Worm (Caenorhabditis elegans) whole organism, L4 larva: ENCODE measurements around the gene Y43F4A.4.

ENCODE experiments used
- attf-4 ChIP-seq: sonication (generic microtip); optimal IDR thresholded peaks from 3 replicates; lab custom pipeline; 2017; ENCODE audit warnings: missing biosample characterization, missing genetic modification characterization
- egl-27 ChIP-seq: sonication (generic microtip); optimal IDR thresholded peaks from 3 replicates; lab custom pipeline; 2017; ENCODE audit warnings: missing biosample characterization, missing genetic modification reagents, missing genetic modification characterization
- fos-1 ChIP-seq: fragments of 150-350 bp; optimal IDR thresholded peaks from 2 replicates; lab custom pipeline; 2014; ENCODE audit warnings: missing biosample characterization, missing genetic modification characterization
- lin-39 ChIP-seq: fragments of 150-350 bp; optimal IDR thresholded peaks from 2 replicates; lab custom pipeline; 2014; ENCODE audit warnings: missing biosample characterization, missing genetic modification reagents, missing genetic modification characterization
- madf-5 ChIP-seq, 2 experiments: fragments of 200-800 bp; sonication (Bioruptor generic); IDR thresholded peaks; 2 replicates each; pipeline ENCODE4 v1.3.6; 2022; ENCODE audit warnings: missing compliant biosample characterization in 2 of 2, missing genetic modification characterization in 2 of 2
- mep-1 ChIP-seq: fragments of 150-350 bp; sonication (generic microtip); optimal IDR thresholded peaks from 3 replicates; lab custom pipeline; 2014; ENCODE audit warnings: missing biosample characterization, missing genetic modification characterization
- nhr-28 ChIP-seq: fragments of 150-350 bp; optimal IDR thresholded peaks from 2 replicates; lab custom pipeline; 2014; ENCODE audit warnings: missing biosample characterization, missing genetic modification characterization
- nhr-48 ChIP-seq: sonication (generic microtip); optimal IDR thresholded peaks from 2 replicates; lab custom pipeline; 2016; ENCODE audit warnings: mild to moderate bottlenecking, missing genetic modification characterization, missing compliant biosample characterization
- nhr-76 ChIP-seq: fragments of 150-350 bp; optimal IDR thresholded peaks from 2 replicates; lab custom pipeline; 2014; ENCODE audit warnings: missing biosample characterization, missing genetic modification characterization
- unc-130 ChIP-seq: sonication (generic microtip); optimal IDR thresholded peaks from 2 replicates; lab custom pipeline; 2016; ENCODE audit warnings: missing genetic modification reagents, missing genetic modification characterization, missing compliant biosample characterization
- unc-62 ChIP-seq, 3 experiments: fragments of 150-350 bp in 1 of 3; sonication (generic microtip); optimal IDR thresholded peaks in 2 of 3; peaks in 1 of 3; 1 replicate in 1 of 3; 2 replicates in 2 of 3; lab custom pipeline; 2014 to 2017; ENCODE audit warnings: missing biosample characterization in 3 of 3, missing genetic modification characterization in 3 of 3, missing genetic modification reagents in 3 of 3, missing genotype in 1 of 3
- zip-11 ChIP-seq: fragments of 200-800 bp; sonication (Bioruptor generic); IDR thresholded peaks from 2 replicates; pipeline ENCODE4 v1.3.6; 2022; ENCODE audit warnings: missing genetic modification characterization, missing compliant biosample characterization

DNA sequence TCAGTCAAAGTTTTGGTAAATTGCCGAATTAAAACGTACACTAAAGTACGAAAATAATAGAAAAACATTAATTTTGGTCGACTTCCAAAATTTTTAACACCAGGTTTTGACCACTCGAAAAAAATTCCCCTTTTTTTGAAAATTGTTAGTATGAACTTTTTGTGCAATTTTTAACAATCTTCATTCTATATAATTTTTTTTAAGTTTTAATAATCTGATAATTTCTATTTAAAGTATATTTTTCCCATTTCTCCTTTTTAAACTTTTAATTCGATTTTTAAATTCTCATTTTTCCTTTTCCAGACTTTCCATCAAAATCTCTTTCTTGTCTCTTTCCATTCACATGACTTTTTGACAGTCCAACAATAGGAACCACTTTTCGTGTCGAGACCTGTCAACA lies 31.6 kb downstream of the Y43F4A.4 start, which contains the start of gene unc-64:
- TF ChIP-seq attf-4 (no peak), mep-1 (tag; lab: Kevin White, UChicago) (no peak), unc-62 (GFP tag; optimal IDR thresholded peaks at IDR 0.05 in 1 of 2; lab: Kevin White, UChicago) (no peak), unc-62 (tag; optimal IDR thresholded peaks at IDR 0.05; lab: Kevin White, UChicago) (no peak), nhr-28 (tag; lab: Kevin White, UChicago) (no peak), lin-39 (tag; lab: Kevin White, UChicago) (no peak), egl-27 (no peak), zip-11 (GFP tag; lab: Robert Waterston, UW) (no peak), nhr-48 (tag; lab: Kevin White, UChicago) (no peak), fos-1 (tag; lab: Kevin White, UChicago) (no peak), madf-5 (GFP tag; IDR thresholded peaks at IDR 0.05; lab: Robert Waterston, UW) (no peak), unc-130 (GFP tag; lab: Kevin White, UChicago) (no peak), nhr-76 (no peak)
